Worm (Caenorhabditis elegans) whole organism, L2 larva: ENCODE measurements around the gene K02A6.3.

Source experiments
- C34F6.9 ChIP-seq: fragments of 150-350 bp; optimal IDR thresholded peaks from 2 replicates; lab custom pipeline; 2014; ENCODE audit warnings: missing biosample characterization, missing genetic modification characterization
- F13H6.1 ChIP-seq: sonication (generic microtip); optimal IDR thresholded peaks from 2 replicates; lab custom pipeline; 2016; ENCODE audit warnings: missing genetic modification characterization, missing compliant biosample characterization
- R02D3.7 ChIP-seq: fragments of 150-350 bp; optimal IDR thresholded peaks from 2 replicates; lab custom pipeline; 2014; ENCODE audit warnings: missing biosample characterization, missing genetic modification characterization
- Y55F3AM.14 ChIP-seq: fragments of 200-800 bp; sonication (Bioruptor generic); optimal IDR thresholded peaks from 2 replicates; lab custom pipeline; 2018; ENCODE audit warnings: mild to moderate bottlenecking, missing genetic modification characterization, missing compliant biosample characterization
- ZK546.5 ChIP-seq: sonication (generic microtip); optimal IDR thresholded peaks from 2 replicates; lab custom pipeline; 2017; ENCODE audit warnings: missing biosample characterization, missing genetic modification characterization
- alr-1 ChIP-seq: fragments of 150-350 bp; optimal IDR thresholded peaks from 2 replicates; lab custom pipeline; 2014; ENCODE audit warnings: missing biosample characterization, missing genetic modification characterization
- aly-2 ChIP-seq: fragments of 150-350 bp; optimal IDR thresholded peaks from 2 replicates; lab custom pipeline; 2014; ENCODE audit warnings: missing biosample characterization, missing genetic modification characterization
- ama-1 ChIP-seq: fragments of 150-350 bp; optimal IDR thresholded peaks from 2 replicates; lab custom pipeline; 2018; ENCODE audit warnings: inconsistent platforms
- blmp-1 ChIP-seq: sonication (generic microtip); optimal IDR thresholded peaks from 2 replicates; lab custom pipeline; 2017; ENCODE audit warnings: missing genetic modification characterization, mild to moderate bottlenecking, missing compliant biosample characterization, antibody characterized with exemption, moderate library complexity; ENCODE audit not compliant: insufficient read depth
- ceh-16 ChIP-seq: fragments of 150-350 bp; optimal IDR thresholded peaks from 2 replicates; lab custom pipeline; 2014; ENCODE audit warnings: missing biosample characterization, missing genetic modification characterization
- ceh-82 ChIP-seq: fragments of 150-350 bp; optimal IDR thresholded peaks from 2 replicates; lab custom pipeline; 2014; ENCODE audit warnings: missing biosample characterization, missing genetic modification characterization
- crh-2 ChIP-seq: sonication (generic microtip); optimal IDR thresholded peaks from 2 replicates; lab custom pipeline; 2017; ENCODE audit warnings: missing biosample characterization, missing genetic modification characterization
- dmd-4 ChIP-seq: sonication (generic microtip); optimal IDR thresholded peaks from 2 replicates; lab custom pipeline; 2017; ENCODE audit warnings: missing biosample characterization, missing genetic modification characterization
- egl-27 ChIP-seq: sonication (generic microtip); optimal IDR thresholded peaks from 3 replicates; lab custom pipeline; 2017; ENCODE audit warnings: missing biosample characterization, missing genetic modification reagents, missing genetic modification characterization
- elt-1 ChIP-seq: fragments of 150-350 bp; optimal IDR thresholded peaks from 2 replicates; lab custom pipeline; 2014; ENCODE audit warnings: missing biosample characterization, missing genetic modification characterization
- elt-3 ChIP-seq: sonication (generic microtip); optimal IDR thresholded peaks from 2 replicates; lab custom pipeline; 2017; ENCODE audit warnings: missing biosample characterization, missing genetic modification characterization
- fos-1 ChIP-seq: fragments of 150-350 bp; optimal IDR thresholded peaks from 2 replicates; lab custom pipeline; 2014; ENCODE audit warnings: missing biosample characterization, missing genetic modification characterization
- gmeb-1 ChIP-seq: fragments of 150-350 bp; optimal IDR thresholded peaks from 2 replicates; lab custom pipeline; 2014; ENCODE audit warnings: missing biosample characterization, missing genetic modification characterization
- lin-11 ChIP-seq: fragments of 150-350 bp; sonication (generic microtip); optimal IDR thresholded peaks from 2 replicates; lab custom pipeline; 2014; ENCODE audit warnings: missing biosample characterization, missing genetic modification characterization, inconsistent platforms, mixed read lengths
- lin-13 ChIP-seq: fragments of 150-350 bp; optimal IDR thresholded peaks from 2 replicates; lab custom pipeline; 2014; ENCODE audit warnings: missing biosample characterization, missing genetic modification reagents, missing genetic modification characterization
- lin-39 ChIP-seq: fragments of 150-350 bp; optimal IDR thresholded peaks from 2 replicates; lab custom pipeline; 2014; ENCODE audit warnings: missing biosample characterization, missing genetic modification reagents, missing genetic modification characterization
- lsy-2 ChIP-seq, 2 experiments: fragments of 150-350 bp in 1 of 2; sonication (generic microtip) in 1 of 2; optimal IDR thresholded peaks; 2 replicates each; lab custom pipeline; 2014 to 2017; ENCODE audit warnings: missing biosample characterization in 2 of 2, missing genetic modification characterization in 2 of 2
- mab-5 ChIP-seq: fragments of 150-350 bp; optimal IDR thresholded peaks from 2 replicates; lab custom pipeline; 2014; ENCODE audit warnings: missing biosample characterization, missing genetic modification characterization
- mbf-1 ChIP-seq: sonication (generic microtip); optimal IDR thresholded peaks from 2 replicates; lab custom pipeline; 2017; ENCODE audit warnings: missing biosample characterization, missing genetic modification characterization
- mdl-1 ChIP-seq, 2 experiments: fragments of 150-350 bp in 1 of 2; sonication (generic microtip) in 1 of 2; optimal IDR thresholded peaks; 2 replicates each; lab custom pipeline; 2017; ENCODE audit warnings: missing biosample characterization in 2 of 2, missing genetic modification characterization in 2 of 2
- nhr-10 ChIP-seq: sonication (generic microtip); optimal IDR thresholded peaks from 2 replicates; lab custom pipeline; 2017; ENCODE audit warnings: missing biosample characterization, missing genetic modification characterization
- nhr-11 ChIP-seq: fragments of 150-350 bp; optimal IDR thresholded peaks from 2 replicates; lab custom pipeline; 2014; ENCODE audit warnings: missing biosample characterization, missing genetic modification characterization
- nhr-12 ChIP-seq: fragments of 150-350 bp; optimal IDR thresholded peaks from 2 replicates; lab custom pipeline; 2014; ENCODE audit warnings: missing biosample characterization, missing genetic modification characterization
- nhr-129 ChIP-seq: fragments of 150-350 bp; optimal IDR thresholded peaks from 2 replicates; lab custom pipeline; 2014; ENCODE audit warnings: missing biosample characterization, missing genetic modification characterization
- nhr-21 ChIP-seq: fragments of 150-350 bp; optimal IDR thresholded peaks from 2 replicates; lab custom pipeline; 2014; ENCODE audit warnings: missing biosample characterization, missing genetic modification characterization
- nhr-23 ChIP-seq: fragments of 150-350 bp; optimal IDR thresholded peaks from 2 replicates; lab custom pipeline; 2014; ENCODE audit warnings: missing biosample characterization, missing genetic modification reagents, missing genetic modification characterization
- nhr-237 ChIP-seq: fragments of 150-350 bp; optimal IDR thresholded peaks from 2 replicates; lab custom pipeline; 2014; ENCODE audit warnings: missing biosample characterization, missing genetic modification characterization
- nhr-25 ChIP-seq: fragments of 150-350 bp; sonication (generic microtip); optimal IDR thresholded peaks from 3 replicates; lab custom pipeline; 2014; ENCODE audit warnings: missing biosample characterization, missing genetic modification characterization
- nhr-6 ChIP-seq: fragments of 150-350 bp; optimal IDR thresholded peaks from 2 replicates; lab custom pipeline; 2014; ENCODE audit warnings: missing biosample characterization, missing genetic modification characterization
- nhr-77 ChIP-seq: fragments of 150-350 bp; optimal IDR thresholded peaks from 2 replicates; lab custom pipeline; 2014; ENCODE audit warnings: missing biosample characterization, missing genetic modification characterization
- peb-1 ChIP-seq: fragments of 150-350 bp; optimal IDR thresholded peaks from 2 replicates; lab custom pipeline; 2014; ENCODE audit warnings: missing biosample characterization, missing genetic modification characterization
- sem-4 ChIP-seq: fragments of 150-350 bp; optimal IDR thresholded peaks from 2 replicates; lab custom pipeline; 2014; ENCODE audit warnings: missing biosample characterization, missing genetic modification reagents, missing genetic modification characterization
- skn-1 ChIP-seq: sonication (generic microtip); optimal IDR thresholded peaks from 2 replicates; lab custom pipeline; 2017; ENCODE audit warnings: missing biosample characterization, missing genetic modification characterization
- sma-3 ChIP-seq: sonication (generic microtip); optimal IDR thresholded peaks from 2 replicates; lab custom pipeline; 2016; ENCODE audit warnings: missing genetic modification reagents, missing genetic modification characterization, missing compliant biosample characterization
- sma-9 ChIP-seq, 2 experiments: fragments of 150-350 bp in 1 of 2; sonication (generic microtip) in 1 of 2; optimal IDR thresholded peaks; 2 replicates each; lab custom pipeline; 2014 to 2016; ENCODE audit warnings: missing genetic modification characterization in 2 of 2, mild to moderate bottlenecking in 1 of 2, missing biosample characterization in 1 of 2, missing compliant biosample characterization in 1 of 2, missing genetic modification reagents in 1 of 2, moderate library complexity in 1 of 2
- snpc-4 ChIP-seq: fragments of 150-350 bp; optimal IDR thresholded peaks from 2 replicates; lab custom pipeline; 2014; ENCODE audit warnings: missing biosample characterization, missing genetic modification characterization
- unc-39 ChIP-seq: fragments of 150-350 bp; optimal IDR thresholded peaks from 2 replicates; lab custom pipeline; 2014; ENCODE audit warnings: missing biosample characterization, missing genetic modification characterization
- unc-55 ChIP-seq: fragments of 150-350 bp; sonication (generic microtip); optimal IDR thresholded peaks from 3 replicates; lab custom pipeline; 2014; ENCODE audit warnings: missing biosample characterization, missing genetic modification reagents, missing genetic modification characterization
- unc-62 ChIP-seq: fragments of 150-350 bp; optimal IDR thresholded peaks from 2 replicates; lab custom pipeline; 2014; ENCODE audit warnings: missing biosample characterization, missing genetic modification reagents, missing genetic modification characterization
- zag-1 ChIP-seq: fragments of 150-350 bp; optimal IDR thresholded peaks from 2 replicates; lab custom pipeline; 2014; ENCODE audit warnings: missing biosample characterization, missing genetic modification characterization
- ztf-1 ChIP-seq: fragments of 200-800 bp; sonication (Bioruptor generic); conservative IDR thresholded peaks from 2 replicates; pipeline ENCODE4 v1.3.6; 2022; ENCODE audit warnings: missing genetic modification characterization, missing compliant biosample characterization
- ztf-4 ChIP-seq: fragments of 150-350 bp; optimal IDR thresholded peaks from 2 replicates; lab custom pipeline; 2014; ENCODE audit warnings: missing biosample characterization, missing genetic modification characterization

The K02A6.3 gene

ce11 chrX:8236515-8236914 is 4.8 kb upstream of the K02A6.3 start:
- no peak for TF ChIP-seq peb-1
- TF ChIP-seq sma-9 (GFP tag; optimal IDR thresholded peaks at IDR 0.05; lab: Kevin White, UChicago): peak; percentile 39
- no peak for TF ChIP-seq sma-9 (tag; optimal IDR thresholded peaks at IDR 0.05; lab: Kevin White, UChicago)
- TF ChIP-seq sma-3 (GFP tag; lab: Kevin White, UChicago): no peak
- TF ChIP-seq fos-1: peak; percentile 2
- no peak for TF ChIP-seq mab-5 (tag; lab: Kevin White, UChicago)
- no peak for TF ChIP-seq ZK546.5
- peak; percentile 61 for TF ChIP-seq nhr-129
- no peak for TF ChIP-seq alr-1 (tag; lab: Kevin White, UChicago)

ce11 chrX:8235994-8236393 is 4.3 kb upstream of the K02A6.3 start, which contains the start of gene M60.4:
Gene M60.4 (minus strand): TSS chrX:8236314.
- TF ChIP-seq fos-1 (peak; percentile 7), egl-27 (tag; lab: Kevin White, UChicago) (peak; percentile 10), F13H6.1 (tag; lab: Kevin White, UChicago) (peak; percentile 47), nhr-77 (tag; lab: Kevin White, UChicago) (no peak), nhr-12 (tag; lab: Kevin White, UChicago) (no peak), unc-55 (GFP tag; lab: Kevin White, UChicago) (no peak), lsy-2 (tag; optimal IDR thresholded peaks at IDR 0.05; lab: Kevin White, UChicago) (peak in 1 of 2 experiments; percentile 47), sma-3 (GFP tag; lab: Kevin White, UChicago) (peak; percentile 80), nhr-237 (no peak), nhr-21 (tag; lab: Kevin White, UChicago) (no peak), nhr-23 (tag; lab: Kevin White, UChicago) (no peak), mdl-1 (tag; optimal IDR thresholded peaks at IDR 0.05; lab: Kevin White, UChicago) (peak; percentile 44 to 48), zag-1 (tag; lab: Kevin White, UChicago) (no peak), nhr-6 (peak; percentile 74), nhr-25 (tag; lab: Kevin White, UChicago) (peak; percentile 94), blmp-1 (tag; lab: Kevin White, UChicago) (peak; percentile 78), sma-9 (GFP tag; optimal IDR thresholded peaks at IDR 0.05; lab: Kevin White, UChicago) (peak; percentile 79), sma-9 (tag; optimal IDR thresholded peaks at IDR 0.05; lab: Kevin White, UChicago) (no peak), unc-39 (tag; lab: Kevin White, UChicago) (no peak), nhr-11 (tag; lab: Kevin White, UChicago) (no peak), gmeb-1 (peak; percentile 56), aly-2 (tag; lab: Kevin White, UChicago) (no peak), lin-39 (no peak), peb-1 (no peak), unc-62 (GFP tag; lab: Kevin White, UChicago) (no peak), Y55F3AM.14 (no peak), ceh-82 (tag; lab: Kevin White, UChicago) (no peak), sem-4 (tag; lab: Kevin White, UChicago) (no peak), nhr-10 (tag; lab: Kevin White, UChicago) (no peak), crh-2 (tag; lab: Kevin White, UChicago) (peak; percentile 70), ztf-1 (GFP tag; lab: Robert Waterston, UW) (no peak), elt-1 (tag; lab: Kevin White, UChicago) (no peak), dmd-4 (tag; lab: Kevin White, UChicago) (no peak), snpc-4 (tag; lab: Kevin White, UChicago) (no peak), ztf-4 (tag; lab: Kevin White, UChicago) (peak; percentile 82), skn-1 (tag; lab: Kevin White, UChicago) (no peak), nhr-129 (peak; percentile 91), alr-1 (tag; lab: Kevin White, UChicago) (no peak), mbf-1 (no peak), R02D3.7 (tag; lab: Kevin White, UChicago) (no peak), mab-5 (tag; lab: Kevin White, UChicago) (no peak), ZK546.5 (no peak), lin-13 (peak; percentile 58), lin-11 (tag; lab: Kevin White, UChicago) (no peak), elt-3 (tag; lab: Kevin White, UChicago) (no peak), ama-1 (no peak), ceh-16 (tag; lab: Kevin White, UChicago) (no peak), C34F6.9 (tag; lab: Kevin White, UChicago) (peak; percentile 35)
